Worm (Caenorhabditis elegans) whole organism, young adult: ENCODE measurements around the gene Y57G11C.20.

Experiments used
- B0336.3 ChIP-seq: fragments of 200-800 bp; sonication (Bioruptor generic); IDR thresholded peaks from 2 replicates; pipeline ENCODE4 v1.3.6; 2022; ENCODE audit warnings: missing genetic modification characterization, missing compliant biosample characterization
- F22D6.2 ChIP-seq: sonication (generic microtip); optimal IDR thresholded peaks from 2 replicates; lab custom pipeline; 2016; ENCODE audit warnings: mild to moderate bottlenecking, missing genetic modification characterization, missing compliant biosample characterization
- F37B4.10 ChIP-seq: fragments of 200-800 bp; sonication (Bioruptor generic); IDR thresholded peaks from 2 replicates; pipeline ENCODE4 v1.3.6; 2022; ENCODE audit warnings: missing genetic modification characterization, missing compliant biosample characterization
- T07F8.4 ChIP-seq: sonication (generic microtip); optimal IDR thresholded peaks from 2 replicates; lab custom pipeline; 2016; ENCODE audit warnings: mild to moderate bottlenecking, missing genetic modification characterization, moderate library complexity, missing compliant biosample characterization
- Y67H2A.10 ChIP-seq: fragments of 200-800 bp; sonication (Bioruptor generic); conservative IDR thresholded peaks from 2 replicates; pipeline ENCODE4 v1.3.6; 2022; ENCODE audit warnings: missing genetic modification reagents, missing genetic modification characterization, missing compliant biosample characterization
- akir-1 ChIP-seq: fragments of 200-800 bp; sonication (Bioruptor generic); optimal IDR thresholded peaks from 2 replicates; lab custom pipeline; 2018; ENCODE audit warnings: mild to moderate bottlenecking, missing genetic modification characterization, moderate library complexity, missing compliant biosample characterization
- aptf-2 ChIP-seq: fragments of 200-800 bp; sonication (Bioruptor generic); conservative IDR thresholded peaks from 2 replicates; pipeline ENCODE4 v1.3.6; 2022; ENCODE audit warnings: missing genetic modification reagents, missing genetic modification characterization, missing compliant biosample characterization
- atf-7 ChIP-seq: sonication (generic microtip); optimal IDR thresholded peaks from 2 replicates; lab custom pipeline; 2017; ENCODE audit warnings: mild to moderate bottlenecking, missing genetic modification characterization, missing compliant biosample characterization
- attf-6 ChIP-seq: fragments of 200-800 bp; sonication (Bioruptor generic); IDR thresholded peaks from 2 replicates; pipeline ENCODE4 v1.3.6; 2022; ENCODE audit warnings: missing genetic modification reagents, missing genetic modification characterization, missing compliant biosample characterization
- ceh-100 ChIP-seq: fragments of 200-800 bp; sonication (Bioruptor generic); IDR thresholded peaks from 2 replicates; pipeline ENCODE4 v1.3.6; 2022; ENCODE audit warnings: missing genetic modification reagents, missing genetic modification characterization, missing compliant biosample characterization
- ceh-79 ChIP-seq: sonication (generic microtip); optimal IDR thresholded peaks from 2 replicates; lab custom pipeline; 2017; ENCODE audit warnings: mild to moderate bottlenecking, missing genetic modification characterization, missing compliant biosample characterization
- ceh-91 ChIP-seq: fragments of 200-800 bp; sonication (Bioruptor generic); IDR thresholded peaks from 2 replicates; pipeline ENCODE4 v1.3.6; 2022; ENCODE audit warnings: missing genetic modification reagents, missing genetic modification characterization, missing compliant biosample characterization
- die-1 ChIP-seq: sonication (generic microtip); optimal IDR thresholded peaks from 2 replicates; lab custom pipeline; 2016; ENCODE audit warnings: missing genotype, mild to moderate bottlenecking, missing genetic modification characterization, missing compliant biosample characterization
- dox-1 ChIP-seq: fragments of 200-800 bp; sonication (Bioruptor generic); IDR thresholded peaks from 2 replicates; pipeline ENCODE4 v1.3.6; 2022; ENCODE audit warnings: missing genetic modification reagents, missing genetic modification characterization, missing compliant biosample characterization
- efl-1 ChIP-seq: fragments of 150-350 bp; optimal IDR thresholded peaks from 2 replicates; lab custom pipeline; 2014; ENCODE audit warnings: missing biosample characterization, missing genetic modification reagents, missing genetic modification characterization
- fkh-3 ChIP-seq: sonication (generic microtip); optimal IDR thresholded peaks from 2 replicates; lab custom pipeline; 2016; ENCODE audit warnings: mild to moderate bottlenecking, missing genetic modification characterization, missing compliant biosample characterization
- him-1 ChIP-seq: sonication (generic microtip); optimal IDR thresholded peaks from 2 replicates; lab custom pipeline; 2016; ENCODE audit warnings: missing genotype, missing genetic modification reagents, missing genetic modification characterization, missing compliant biosample characterization
- hmg-20 ChIP-seq: fragments of 200-800 bp; sonication (Bioruptor generic); IDR thresholded peaks from 2 replicates; pipeline ENCODE4 v1.3.6; 2022; ENCODE audit warnings: missing genetic modification reagents, missing genetic modification characterization, missing compliant biosample characterization
- hsf-1 ChIP-seq: fragments of 200-800 bp; sonication (Bioruptor generic); IDR thresholded peaks from 2 replicates; pipeline ENCODE4 v1.3.6; 2022; ENCODE audit warnings: missing genetic modification reagents, missing genetic modification characterization, missing compliant biosample characterization
- lag-1 ChIP-seq: fragments of 200-800 bp; sonication (Bioruptor generic); IDR thresholded peaks from 2 replicates; pipeline ENCODE4 v1.3.6; 2022; ENCODE audit warnings: missing genetic modification reagents, missing genetic modification characterization, missing compliant biosample characterization
- lin-26 ChIP-seq: fragments of 200-800 bp; sonication (Bioruptor generic); IDR thresholded peaks from 2 replicates; pipeline ENCODE4 v1.3.6; 2022; ENCODE audit warnings: missing genetic modification reagents, missing genetic modification characterization, missing compliant biosample characterization
- lin-35 ChIP-seq, 3 experiments: fragments of 150-350 bp in 2 of 3; sonication (generic microtip) in 1 of 3; optimal IDR thresholded peaks; 2 replicates each; lab custom pipeline; 2014 to 2018; ENCODE audit warnings: missing biosample characterization in 3 of 3, missing genetic modification characterization in 3 of 3, missing genetic modification reagents in 3 of 3
- lir-1 ChIP-seq: fragments of 200-800 bp; sonication (Bioruptor generic); conservative IDR thresholded peaks from 2 replicates; pipeline ENCODE4 v1.3.6; 2022; ENCODE audit warnings: missing genetic modification reagents, missing genetic modification characterization, missing compliant biosample characterization
- lsl-1 ChIP-seq: fragments of 200-800 bp; sonication (Bioruptor generic); optimal IDR thresholded peaks from 2 replicates; lab custom pipeline; 2018; ENCODE audit warnings: mild to moderate bottlenecking, missing genetic modification characterization, moderate library complexity, missing compliant biosample characterization
- madf-10 ChIP-seq: sonication (generic microtip); optimal IDR thresholded peaks from 2 replicates; lab custom pipeline; 2016; ENCODE audit warnings: mild to moderate bottlenecking, missing genetic modification characterization, missing compliant biosample characterization
- madf-3 ChIP-seq: fragments of 200-800 bp; sonication (Bioruptor generic); IDR thresholded peaks from 2 replicates; pipeline ENCODE4 v1.3.6; 2022; ENCODE audit warnings: missing genetic modification reagents, missing genetic modification characterization, missing compliant biosample characterization
- mcd-1 ChIP-seq: fragments of 200-800 bp; sonication (Bioruptor generic); IDR thresholded peaks from 2 replicates; pipeline ENCODE4 v1.3.6; 2022; ENCODE audit warnings: missing genetic modification reagents, missing genetic modification characterization, missing compliant biosample characterization
- mel-28 ChIP-seq: sonication (generic microtip); optimal IDR thresholded peaks from 2 replicates; lab custom pipeline; 2016; ENCODE audit warnings: borderline replicate concordance, mild to moderate bottlenecking, missing genetic modification characterization, missing compliant biosample characterization
- nfya-2 ChIP-seq: fragments of 200-800 bp; sonication (Bioruptor generic); IDR thresholded peaks from 2 replicates; pipeline ENCODE4 v1.3.6; 2022; ENCODE audit warnings: missing genetic modification reagents, missing genetic modification characterization, missing compliant biosample characterization
- nhr-90 ChIP-seq: sonication (generic microtip); optimal IDR thresholded peaks from 2 replicates; lab custom pipeline; 2016; ENCODE audit warnings: missing genotype, mild to moderate bottlenecking, missing genetic modification characterization, missing compliant biosample characterization
- rpc-1 ChIP-seq, 2 experiments: fragments of 150-350 bp in 1 of 2; sonication (generic microtip) in 1 of 2; optimal IDR thresholded peaks; 2 replicates each; lab custom pipeline; 2014 to 2018; ENCODE audit warnings: missing biosample characterization in 1 of 2, missing genetic modification characterization in 1 of 2, missing genetic modification reagents in 1 of 2, missing genotype in 1 of 2
- snpc-1.3 ChIP-seq: sonication (generic microtip); optimal IDR thresholded peaks from 2 replicates; lab custom pipeline; 2017; ENCODE audit warnings: missing genetic modification characterization, mild to moderate bottlenecking, missing compliant biosample characterization, antibody characterized with exemption, moderate library complexity, missing genotype, missing genetic modification reagents; ENCODE audit not compliant: insufficient read depth
- snpc-3.4 ChIP-seq: sonication (generic microtip); optimal IDR thresholded peaks from 2 replicates; lab custom pipeline; 2017; ENCODE audit warnings: missing genetic modification characterization, mild to moderate bottlenecking, missing compliant biosample characterization, antibody characterized with exemption, moderate library complexity, missing genotype, missing genetic modification reagents
- somi-1 ChIP-seq: fragments of 200-800 bp; sonication (Bioruptor generic); optimal IDR thresholded peaks from 2 replicates; lab custom pipeline; 2018; ENCODE audit warnings: mild to moderate bottlenecking, missing genetic modification characterization, missing compliant biosample characterization
- tlf-1 ChIP-seq: fragments of 200-800 bp; sonication (Bioruptor generic); optimal IDR thresholded peaks from 2 replicates; lab custom pipeline; 2018; ENCODE audit warnings: mild to moderate bottlenecking, missing genetic modification characterization, missing compliant biosample characterization
- ztf-18 ChIP-seq: sonication (generic microtip); optimal IDR thresholded peaks from 2 replicates; lab custom pipeline; 2016; ENCODE audit warnings: missing genotype, mild to moderate bottlenecking, missing genetic modification characterization, missing compliant biosample characterization
- ztf-28 ChIP-seq: fragments of 200-800 bp; sonication (Bioruptor generic); IDR thresholded peaks from 2 replicates; pipeline ENCODE4 v1.3.6; 2022; ENCODE audit warnings: missing genetic modification reagents, missing genetic modification characterization, missing compliant biosample characterization

Y57G11C.20 gene

ce11 chrIV:14838095-14838494 lies 5.1 kb upstream of the Y57G11C.20 start (continued):
- TF ChIP-seq ceh-91 (GFP tag; lab: Robert Waterston, UW): no peak
- TF ChIP-seq mcd-1 (GFP tag; lab: Robert Waterston, UW): peak; percentile 65; the same call in 1 of the 2 replicates
- TF ChIP-seq hmg-20 (GFP tag; lab: Robert Waterston, UW): no peak
- no peak for TF ChIP-seq ztf-28
- TF ChIP-seq hsf-1: no peak
- peak; percentile 44 for TF ChIP-seq snpc-1.3 (tag; lab: Kevin White, UChicago)
- peak in 1 of 3 experiments; percentile 80 for TF ChIP-seq lin-35 (GFP tag; optimal IDR thresholded peaks at IDR 0.05; lab: Kevin White, UChicago)
- peak; percentile 79 for TF ChIP-seq die-1 (tag; lab: Kevin White, UChicago)
- TF ChIP-seq lin-26 (GFP tag; lab: Robert Waterston, UW): no peak
- peak; percentile 31 for TF ChIP-seq nhr-90 (tag; lab: Kevin White, UChicago)
- TF ChIP-seq ceh-79 (tag; lab: Kevin White, UChicago): no peak
- no peak for TF ChIP-seq aptf-2
- TF ChIP-seq akir-1 (GFP tag; lab: Kevin White, UChicago): no peak
- no peak for TF ChIP-seq atf-7 (tag; lab: Kevin White, UChicago)
- TF ChIP-seq tlf-1 (GFP tag; lab: Kevin White, UChicago): peak; percentile 43
- peak; percentile 64 for TF ChIP-seq somi-1
- TF ChIP-seq lir-1: peak; percentile 62; the same call in 1 of the 2 replicates
- TF ChIP-seq rpc-1 (optimal IDR thresholded peaks at IDR 0.05; lab: Kevin White, UChicago): peak; percentile 76
- TF ChIP-seq rpc-1 (tag; optimal IDR thresholded peaks at IDR 0.05; lab: Kevin White, UChicago): peak; percentile 71
- TF ChIP-seq nfya-2 (GFP tag; lab: Robert Waterston, UW): no peak
- peak; percentile 81 for TF ChIP-seq ztf-18 (tag; lab: Kevin White, UChicago)
- peak; percentile 34 for TF ChIP-seq snpc-3.4 (tag; lab: Kevin White, UChicago)
- peak; percentile 68 for TF ChIP-seq T07F8.4 (tag; lab: Kevin White, UChicago)
- peak; percentile 75 for TF ChIP-seq madf-10
- no peak for TF ChIP-seq madf-3 (GFP tag; lab: Robert Waterston, UW)
- TF ChIP-seq ceh-100 (GFP tag; lab: Robert Waterston, UW): 0 out of 2 replicates have a peak, but pooled peaks have one; percentile 32
- no peak; the same call in 1 of the 2 replicates for TF ChIP-seq B0336.3 (GFP tag; lab: Robert Waterston, UW)

DNA sequence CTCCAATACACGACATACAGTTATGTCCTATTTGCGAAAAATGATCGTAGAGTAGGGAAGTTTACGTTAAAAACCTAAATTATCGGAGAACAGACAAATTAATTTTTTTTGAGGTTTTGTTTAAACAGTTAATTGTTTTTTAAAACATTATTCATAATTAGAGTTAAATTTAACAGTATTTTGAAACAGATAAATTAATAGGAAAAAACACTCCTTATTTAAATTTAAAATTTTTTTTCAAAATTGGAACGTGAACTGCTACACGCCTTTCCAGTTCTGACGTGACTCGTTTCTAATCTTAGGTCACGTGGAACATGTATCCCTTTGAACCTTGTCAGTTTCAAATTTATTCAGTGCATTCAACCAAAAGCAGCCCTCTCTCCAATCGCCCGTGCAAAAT lies 10.5 kb downstream of the Y57G11C.20 start, which contains the start of gene Y57G11C.52:
Y57G11C.52 (plus strand) TSS at position 301 of the 400 bp plus-strand sequence.
- no peak for TF ChIP-seq fkh-3
- no peak for TF ChIP-seq lag-1 (GFP tag; lab: Robert Waterston, UW)
- no peak for TF ChIP-seq mel-28
- no peak for TF ChIP-seq die-1 (tag; lab: Kevin White, UChicago)
- no peak for TF ChIP-seq F37B4.10 (GFP tag; lab: Robert Waterston, UW)
- TF ChIP-seq somi-1: no peak
- TF ChIP-seq dox-1 (GFP tag; lab: Robert Waterston, UW): no peak
- no peak for TF ChIP-seq akir-1 (GFP tag; lab: Kevin White, UChicago)
- TF ChIP-seq F22D6.2: no peak
- TF ChIP-seq him-1 (tag; lab: Kevin White, UChicago): no peak
- TF ChIP-seq attf-6: no peak
- TF ChIP-seq nhr-90 (tag; lab: Kevin White, UChicago): no peak
- no peak for TF ChIP-seq nfya-2 (GFP tag; lab: Robert Waterston, UW)

DNA sequence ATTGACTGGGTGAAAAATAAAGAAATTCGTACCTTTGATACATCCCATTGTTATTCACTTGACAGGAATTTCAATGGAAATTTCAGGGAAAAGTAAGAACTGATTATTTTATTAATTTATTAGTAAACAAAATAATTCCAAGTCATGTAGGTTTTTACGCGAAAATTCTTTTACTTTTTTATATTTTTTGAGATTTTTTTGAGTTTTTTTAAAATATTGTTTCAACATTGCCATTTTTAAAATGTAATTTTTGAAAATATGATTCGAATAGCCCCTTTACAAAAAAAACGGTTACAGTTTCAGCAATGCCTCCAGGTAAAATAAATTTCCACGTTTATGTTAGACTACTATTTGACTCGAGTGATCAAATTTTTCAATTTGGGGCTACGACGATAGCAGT lies 18.5 kb downstream of the Y57G11C.20 start, which contains the start of gene Y57G11C.23:
Y57G11C.23 (minus strand) TSS at position 101 of the 400 bp plus-strand sequence.
- no peak for TF ChIP-seq lsl-1
- TF ChIP-seq Y67H2A.10 (GFP tag; lab: Robert Waterston, UW): no peak
- no peak for TF ChIP-seq efl-1 (GFP tag; lab: Kevin White, UChicago)
- no peak for TF ChIP-seq attf-6
